Worm (Caenorhabditis elegans) whole organism, L4/young adult: Measurements from ENCODE around the gene srh-145.

Experiments
- dao-5 ChIP-seq: sonication (generic microtip); optimal IDR thresholded peaks from 2 replicates; lab custom pipeline; 2016; ENCODE audit warnings: missing genotype, missing genetic modification characterization, moderate library complexity, missing compliant biosample characterization
- him-1 ChIP-seq: sonication (generic microtip); optimal IDR thresholded peaks from 2 replicates; lab custom pipeline; 2016; ENCODE audit warnings: missing genotype, missing genetic modification reagents, missing genetic modification characterization, missing compliant biosample characterization

DNA sequence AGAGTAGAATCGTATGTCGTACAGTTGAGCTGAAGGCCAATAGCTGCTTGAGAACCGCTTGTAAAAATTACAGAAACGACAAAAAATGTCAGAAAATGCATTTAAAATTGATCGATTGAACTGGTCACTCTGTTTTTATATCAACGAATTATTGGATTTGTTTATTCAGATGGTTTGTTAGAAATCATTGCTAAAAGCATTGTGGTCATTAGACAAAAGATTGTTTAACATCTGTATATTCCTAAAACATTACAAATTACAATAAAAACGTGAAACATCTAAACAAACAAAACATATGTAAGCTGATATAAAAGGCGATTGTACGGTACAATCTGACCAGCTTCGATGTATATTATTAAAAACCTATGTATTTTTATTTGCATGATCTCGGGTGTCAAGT is 25.0 kb downstream of the srh-145 start, which contains the start of the genes F26D2.13 and F26D2.14:
- TF ChIP-seq him-1 = no peak
- TF ChIP-seq dao-5 = no peak
